Fruit fly (Drosophila melanogaster) whole organism, wandering third instar larva: Measurements from ENCODE around the gene CG33178.

ENCODE experiments used
- Abd-B ChIP-seq: fragments of >200 bp; optimal IDR thresholded peaks from 2 replicates; lab custom pipeline; 2017; ENCODE audit warnings: missing biosample characterization, missing genetic modification characterization
- CG9705 ChIP-seq: fragments of 200-800 bp; sonication (Bioruptor generic); optimal IDR thresholded peaks from 2 replicates; lab custom pipeline; 2018; ENCODE audit warnings: missing biosample characterization, mild to moderate bottlenecking, missing genetic modification characterization
- GATAd ChIP-seq: sonication (Bioruptor generic); optimal IDR thresholded peaks from 2 replicates; lab custom pipeline; 2016; ENCODE audit warnings: missing biosample characterization, missing genetic modification characterization
- Sp1 ChIP-seq: fragments of 200-800 bp; sonication (Bioruptor generic); optimal IDR thresholded peaks from 3 replicates; lab custom pipeline; 2019; ENCODE audit warnings: missing biosample characterization, mild to moderate bottlenecking, missing genetic modification characterization, moderate library complexity
- dmrt93B ChIP-seq: fragments of 200-800 bp; sonication (Bioruptor generic); optimal IDR thresholded peaks from 2 replicates; lab custom pipeline; 2018; ENCODE audit warnings: missing biosample characterization, mild to moderate bottlenecking, missing genetic modification characterization
- psq ChIP-seq: fragments of 200-800 bp; sonication (Bioruptor generic); optimal IDR thresholded peaks from 3 replicates; lab custom pipeline; 2017; ENCODE audit warnings: missing biosample characterization, mild to moderate bottlenecking, missing genetic modification characterization, moderate library complexity
- sv ChIP-seq: fragments of 200-800 bp; sonication (Bioruptor generic); optimal IDR thresholded peaks from 3 replicates; lab custom pipeline; 2016; ENCODE audit warnings: missing biosample characterization, missing genetic modification characterization

DNA sequence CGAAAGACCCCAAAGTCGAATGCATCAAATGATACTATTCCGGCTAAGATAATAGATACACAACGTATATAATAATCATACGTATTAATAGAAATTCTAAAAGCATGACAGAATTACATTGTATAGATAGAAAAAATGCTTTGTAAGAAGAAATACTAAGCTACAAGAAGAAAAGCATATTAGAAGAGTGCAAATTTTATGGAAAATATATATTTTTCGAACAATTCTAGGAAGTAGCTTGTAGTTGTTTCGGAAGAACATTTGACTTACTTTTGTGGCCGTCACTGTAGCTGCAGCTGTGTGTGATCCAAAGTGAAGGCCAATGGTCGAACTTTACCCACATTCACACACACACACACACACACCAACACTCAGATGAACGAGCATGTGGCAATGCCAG is 49.4 kb downstream of the CG33178 start:
- TF ChIP-seq Sp1 (GFP tag; lab: Kevin White, UChicago) = no peak
- no peak for TF ChIP-seq CG9705 (GFP tag; lab: Kevin White, UChicago)
- TF ChIP-seq dmrt93B (GFP tag; lab: Kevin White, UChicago) = no peak
- TF ChIP-seq Abd-B (GFP tag; lab: Kevin White, UChicago) = no peak
- TF ChIP-seq GATAd (GFP tag; lab: Kevin White, UChicago) = no peak
- no peak for TF ChIP-seq sv
- no peak for TF ChIP-seq psq (GFP tag; lab: Kevin White, UChicago)
